Worm (Caenorhabditis elegans): Measurements from ENCODE around the gene xnd-1.

The xnd-1 gene

ce11 chrIII:5601999-5602398 lies 2.3 kb upstream of the xnd-1 start (continued):
- TF ChIP-seq lir-3 (tag; optimal IDR thresholded peaks at IDR 0.05; ENCODE audit: poor library complexity): peak; percentile 64
- TF ChIP-seq unc-62 (GFP tag; optimal IDR thresholded peaks at IDR 0.05): no peak
- peak; percentile 44 for TF ChIP-seq nhr-76 (tag; optimal IDR thresholded peaks at IDR 0.05)
- no peak for TF ChIP-seq aha-1 (tag; optimal IDR thresholded peaks at IDR 0.05)
- no peak for TF ChIP-seq ceh-63 (GFP tag; optimal IDR thresholded peaks at IDR 0.05)
- no peak for TF ChIP-seq nhr-28 (tag; optimal IDR thresholded peaks at IDR 0.05)
- TF ChIP-seq zip-4 (GFP tag; optimal IDR thresholded peaks at IDR 0.05): peak; percentile 17
- peak in 1 of 2 experiments; percentile 76 for TF ChIP-seq mdl-1 (tag; optimal IDR thresholded peaks at IDR 0.05)
- TF ChIP-seq ztf-4 (tag; optimal IDR thresholded peaks at IDR 0.05): peak; percentile 2
- peak; percentile 83 for TF ChIP-seq nhr-71 (tag; optimal IDR thresholded peaks at IDR 0.05)
- TF ChIP-seq pag-3 (tag; optimal IDR thresholded peaks at IDR 0.05; ENCODE audit: borderline replicate concordance, insufficient read depth): no peak
- TF ChIP-seq unc-86 (tag; optimal IDR thresholded peaks at IDR 0.05): no peak
- peak; percentile 73 for TF ChIP-seq C16A3.4 (tag; optimal IDR thresholded peaks at IDR 0.05)
- TF ChIP-seq nhr-77 (tag; optimal IDR thresholded peaks at IDR 0.05): peak; percentile 77
- peak; percentile 82 for TF ChIP-seq nhr-20 (tag; optimal IDR thresholded peaks at IDR 0.05)
- no peak for TF ChIP-seq nhr-84 (tag; optimal IDR thresholded peaks at IDR 0.05)
- peak; percentile 75 for TF ChIP-seq swsn-7 (tag; optimal IDR thresholded peaks at IDR 0.05)
- peak; percentile 5 for TF ChIP-seq unc-130 (tag; optimal IDR thresholded peaks at IDR 0.05)
- no peak for TF ChIP-seq zag-1 (tag; optimal IDR thresholded peaks at IDR 0.05)
- peak; percentile 57 for TF ChIP-seq xbp-1 (tag; optimal IDR thresholded peaks at IDR 0.05)
- TF ChIP-seq efl-3 (GFP tag; optimal IDR thresholded peaks at IDR 0.05): no peak
- TF ChIP-seq fkh-8 (tag; optimal IDR thresholded peaks at IDR 0.05): peak; percentile 34
- TF ChIP-seq pqm-1 (tag; optimal IDR thresholded peaks at IDR 0.05): no peak
- TF ChIP-seq hlh-17 (GFP tag; optimal IDR thresholded peaks at IDR 0.05; ENCODE audit: borderline replicate concordance): no peak
- no peak for TF ChIP-seq sox-4 (tag; optimal IDR thresholded peaks at IDR 0.05)
- peak; percentile 16 for TF ChIP-seq fos-1 (tag; optimal IDR thresholded peaks at IDR 0.05)
- no peak for TF ChIP-seq ces-1 (GFP tag; optimal IDR thresholded peaks at IDR 0.05)
- TF ChIP-seq dpl-1 (GFP tag; optimal IDR thresholded peaks at IDR 0.05): peak; percentile 8 to 59 (median 58)
- TF ChIP-seq fkh-10 (GFP tag; optimal IDR thresholded peaks at IDR 0.05): no peak
- TF ChIP-seq lin-39 (tag; optimal IDR thresholded peaks at IDR 0.05): peak; percentile 12
- peak; percentile 62 for TF ChIP-seq irx-1 (tag; optimal IDR thresholded peaks at IDR 0.05)
- no peak for TF ChIP-seq nhr-237 (tag; optimal IDR thresholded peaks at IDR 0.05)
- peak; percentile 50 to 62 (median 58) for TF ChIP-seq ceh-82 (tag; optimal IDR thresholded peaks at IDR 0.05)
- peak; percentile 43 for TF ChIP-seq ceh-8 (GFP tag; optimal IDR thresholded peaks at IDR 0.05)
- TF ChIP-seq lin-15B (tag; optimal IDR thresholded peaks at IDR 0.05): peak; percentile 34
- TF ChIP-seq ztf-11 (tag; optimal IDR thresholded peaks at IDR 0.05): peak in 1 of 2 experiments; percentile 38
- TF ChIP-seq unc-98 (GFP tag; IDR thresholded peaks at IDR 0.05): peak; percentile 56; the same call in 1 of the 2 replicates
- TF ChIP-seq nhr-11 (tag; optimal IDR thresholded peaks at IDR 0.05): no peak
- no peak for TF ChIP-seq sptf-1 (tag; optimal IDR thresholded peaks at IDR 0.05)
- TF ChIP-seq snu-23 (GFP tag; optimal IDR thresholded peaks at IDR 0.05): peak; percentile 88
- TF ChIP-seq nhr-19 (GFP tag; conservative IDR thresholded peaks at IDR 0.05): peak; percentile 82
- TF ChIP-seq snpc-4 (tag; optimal IDR thresholded peaks at IDR 0.05): peak; percentile 54
- peak; percentile 33; the same call in 1 of the 2 replicates for TF ChIP-seq grh-1 (GFP tag; IDR thresholded peaks at IDR 0.05)
- TF ChIP-seq tlp-1 (tag; optimal IDR thresholded peaks at IDR 0.05): no peak
